Worm (Caenorhabditis elegans) whole organism, late embryonic: ENCODE measurements around the gene F21A3.4.

Source experiments
- C38D4.7 ChIP-seq: fragments of 200-800 bp; sonication (Bioruptor generic); optimal IDR thresholded peaks from 2 replicates; lab custom pipeline; 2018; ENCODE audit warnings: mild to moderate bottlenecking, missing genetic modification characterization, moderate library complexity, missing compliant biosample characterization
- K02D7.2 ChIP-seq: sonication (generic microtip); optimal IDR thresholded peaks from 2 replicates; lab custom pipeline; 2017; ENCODE audit warnings: mild to moderate bottlenecking, missing genetic modification characterization, missing compliant biosample characterization
- K09A11.1 ChIP-seq: sonication (generic microtip); optimal IDR thresholded peaks from 2 replicates; lab custom pipeline; 2017; ENCODE audit warnings: antibody characterized with exemption, mild to moderate bottlenecking, missing genetic modification characterization, missing compliant biosample characterization; ENCODE audit not compliant: insufficient read depth
- Y22D7AL.16 ChIP-seq: sonication (generic microtip); optimal IDR thresholded peaks from 2 replicates; lab custom pipeline; 2016; ENCODE audit warnings: missing genetic modification characterization, missing compliant biosample characterization
- ahr-1 ChIP-seq: sonication (generic microtip); optimal IDR thresholded peaks from 2 replicates; lab custom pipeline; 2016; ENCODE audit warnings: missing genetic modification characterization, missing compliant biosample characterization
- ceh-18 ChIP-seq: sonication (generic microtip); optimal IDR thresholded peaks from 2 replicates; lab custom pipeline; 2016; ENCODE audit warnings: missing genetic modification characterization, missing compliant biosample characterization
- ceh-19 ChIP-seq: fragments of 200-800 bp; sonication (Bioruptor generic); optimal IDR thresholded peaks from 2 replicates; lab custom pipeline; 2018; ENCODE audit warnings: mild to moderate bottlenecking, missing genetic modification characterization, missing compliant biosample characterization
- ceh-2 ChIP-seq: sonication (generic microtip); optimal IDR thresholded peaks from 2 replicates; lab custom pipeline; 2016; ENCODE audit warnings: missing genotype, missing genetic modification characterization, missing compliant biosample characterization
- ceh-30 ChIP-seq: fragments of 150-350 bp; optimal IDR thresholded peaks from 2 replicates; lab custom pipeline; 2014; ENCODE audit warnings: missing biosample characterization, missing genetic modification characterization
- ceh-6 ChIP-seq: fragments of 200-800 bp; sonication (Bioruptor generic); optimal IDR thresholded peaks from 2 replicates; lab custom pipeline; 2018; ENCODE audit warnings: mild to moderate bottlenecking, missing genetic modification characterization, missing compliant biosample characterization
- ceh-9 ChIP-seq: sonication (generic microtip); optimal IDR thresholded peaks from 2 replicates; lab custom pipeline; 2016; ENCODE audit warnings: mild to moderate bottlenecking, missing genetic modification characterization, inconsistent platforms, missing compliant biosample characterization
- che-1 ChIP-seq: sonication (generic microtip); optimal IDR thresholded peaks from 2 replicates; lab custom pipeline; 2016; ENCODE audit warnings: mild to moderate bottlenecking, missing genetic modification characterization, missing compliant biosample characterization
- dmd-4 ChIP-seq: sonication (generic microtip); optimal IDR thresholded peaks from 2 replicates; lab custom pipeline; 2016; ENCODE audit warnings: borderline replicate concordance, missing genetic modification characterization, missing compliant biosample characterization
- elt-2 ChIP-seq: sonication (generic microtip); optimal IDR thresholded peaks from 2 replicates; lab custom pipeline; 2016; ENCODE audit warnings: missing genetic modification reagents, missing genetic modification characterization, missing compliant biosample characterization
- elt-4 ChIP-seq: sonication (generic microtip); optimal IDR thresholded peaks from 2 replicates; lab custom pipeline; 2016; ENCODE audit warnings: missing genetic modification characterization, missing compliant biosample characterization
- fax-1 ChIP-seq: sonication (generic microtip); optimal IDR thresholded peaks from 2 replicates; lab custom pipeline; 2016; ENCODE audit warnings: missing genotype, missing genetic modification characterization, missing compliant biosample characterization
- fkh-10 ChIP-seq: fragments of 150-350 bp; optimal IDR thresholded peaks from 2 replicates; lab custom pipeline; 2014; ENCODE audit warnings: missing biosample characterization, missing genetic modification reagents, missing genetic modification characterization
- gmeb-2 ChIP-seq: sonication (generic microtip); optimal IDR thresholded peaks from 2 replicates; lab custom pipeline; 2016; ENCODE audit warnings: missing genetic modification characterization, inconsistent platforms, missing compliant biosample characterization
- hlh-13 ChIP-seq: fragments of 200-800 bp; sonication (Bioruptor generic); optimal IDR thresholded peaks from 2 replicates; lab custom pipeline; 2018; ENCODE audit warnings: mild to moderate bottlenecking, missing genetic modification characterization, missing compliant biosample characterization
- hlh-30 ChIP-seq: sonication (generic microtip); optimal IDR thresholded peaks from 2 replicates; lab custom pipeline; 2017; ENCODE audit warnings: antibody characterized with exemption, missing genetic modification characterization, missing compliant biosample characterization; ENCODE audit not compliant: insufficient read depth
- hlh-6 ChIP-seq: sonication (generic microtip); optimal IDR thresholded peaks from 2 replicates; lab custom pipeline; 2016; ENCODE audit warnings: missing genotype, missing genetic modification characterization, missing compliant biosample characterization
- hlh-8 ChIP-seq: sonication (generic microtip); optimal IDR thresholded peaks from 2 replicates; lab custom pipeline; 2016; ENCODE audit warnings: missing genotype, missing genetic modification characterization, missing compliant biosample characterization
- lim-6 ChIP-seq: sonication (generic microtip); optimal IDR thresholded peaks from 2 replicates; lab custom pipeline; 2016; ENCODE audit warnings: missing genetic modification characterization, missing compliant biosample characterization
- madf-2 ChIP-seq: sonication (generic microtip); optimal IDR thresholded peaks from 2 replicates; lab custom pipeline; 2017; ENCODE audit warnings: missing genetic modification characterization, missing compliant biosample characterization
- mec-3 ChIP-seq: sonication (generic microtip); optimal IDR thresholded peaks from 2 replicates; lab custom pipeline; 2016; ENCODE audit warnings: borderline replicate concordance, missing genetic modification characterization, missing compliant biosample characterization
- nhr-11 ChIP-seq: fragments of 150-350 bp; optimal IDR thresholded peaks from 2 replicates; lab custom pipeline; 2014; ENCODE audit warnings: missing biosample characterization, missing genetic modification characterization
- nhr-232 ChIP-seq: sonication (generic microtip); optimal IDR thresholded peaks from 2 replicates; lab custom pipeline; 2016; ENCODE audit warnings: missing genetic modification characterization, missing compliant biosample characterization
- pat-9 ChIP-seq: fragments of 200-800 bp; sonication (Bioruptor generic); optimal IDR thresholded peaks from 2 replicates; lab custom pipeline; 2018; ENCODE audit warnings: mild to moderate bottlenecking, missing genetic modification characterization, moderate library complexity, missing compliant biosample characterization
- pha-2 ChIP-seq: sonication (generic microtip); optimal IDR thresholded peaks from 2 replicates; lab custom pipeline; 2017; ENCODE audit warnings: mild to moderate bottlenecking, missing genetic modification characterization, missing compliant biosample characterization
- pqm-1 ChIP-seq: sonication (generic microtip); optimal IDR thresholded peaks from 2 replicates; lab custom pipeline; 2016; ENCODE audit warnings: missing genetic modification characterization, missing compliant biosample characterization
- pros-1 ChIP-seq: fragments of 150-350 bp; optimal IDR thresholded peaks from 2 replicates; lab custom pipeline; 2014; ENCODE audit warnings: missing biosample characterization, missing genetic modification reagents, missing genetic modification characterization
- ref-2 ChIP-seq: sonication (generic microtip); optimal IDR thresholded peaks from 2 replicates; lab custom pipeline; 2016; ENCODE audit warnings: missing genetic modification characterization, missing compliant biosample characterization
- rnt-1 ChIP-seq: sonication (generic microtip); optimal IDR thresholded peaks from 2 replicates; lab custom pipeline; 2016; ENCODE audit warnings: missing genetic modification characterization, missing compliant biosample characterization
- sox-2 ChIP-seq: fragments of 200-800 bp; sonication (Bioruptor generic); IDR thresholded peaks from 2 replicates; pipeline ENCODE4 v1.3.6; 2022; ENCODE audit warnings: missing genetic modification reagents, missing genetic modification characterization, missing compliant biosample characterization
- tbx-7 ChIP-seq: sonication (generic microtip); optimal IDR thresholded peaks from 2 replicates; lab custom pipeline; 2016; ENCODE audit warnings: missing genotype, missing genetic modification characterization, missing compliant biosample characterization
- ttx-3 ChIP-seq: sonication (generic microtip); optimal IDR thresholded peaks from 2 replicates; lab custom pipeline; 2016; ENCODE audit warnings: missing genetic modification reagents, missing genetic modification characterization, missing compliant biosample characterization
- unc-42 ChIP-seq: sonication (generic microtip); optimal IDR thresholded peaks from 2 replicates; lab custom pipeline; 2016; ENCODE audit warnings: missing genotype, missing genetic modification characterization, missing compliant biosample characterization
- unc-55 ChIP-seq: sonication (generic microtip); optimal IDR thresholded peaks from 2 replicates; lab custom pipeline; 2017; ENCODE audit warnings: missing biosample characterization, missing genetic modification reagents, missing genetic modification characterization
- ztf-16 ChIP-seq: sonication (generic microtip); optimal IDR thresholded peaks from 2 replicates; lab custom pipeline; 2017; ENCODE audit warnings: missing genetic modification characterization, missing compliant biosample characterization

Gene F21A3.4

DNA sequence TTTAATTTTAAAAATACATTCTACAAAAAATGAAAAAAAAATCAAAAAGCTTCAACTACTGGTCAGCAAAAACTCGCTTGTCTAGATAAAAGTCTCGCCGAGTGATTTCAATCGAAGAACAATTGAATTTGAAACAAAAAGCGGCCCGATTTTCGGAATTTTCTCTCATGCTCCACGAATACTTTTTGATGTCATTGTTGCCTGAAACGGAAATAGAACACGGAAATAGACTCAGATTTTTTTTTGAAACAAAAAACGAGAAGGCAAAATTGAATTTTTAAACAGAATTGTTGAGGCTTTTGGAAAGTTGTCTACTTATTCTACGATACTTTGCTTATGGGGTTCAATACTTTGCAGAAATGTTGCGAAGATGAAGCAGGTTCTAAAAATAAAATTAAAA, 27.1 kb downstream of the F21A3.4 start:
- TF ChIP-seq K02D7.2 (tag; lab: Kevin White, UChicago), result no peak
- no peak for TF ChIP-seq madf-2 (tag; lab: Kevin White, UChicago)
- TF ChIP-seq pha-2 (tag; lab: Kevin White, UChicago), result no peak
- no peak for TF ChIP-seq nhr-11
- no peak for TF ChIP-seq rnt-1 (tag; lab: Kevin White, UChicago)
- no peak for TF ChIP-seq unc-55 (GFP tag; lab: Kevin White, UChicago)

DNA sequence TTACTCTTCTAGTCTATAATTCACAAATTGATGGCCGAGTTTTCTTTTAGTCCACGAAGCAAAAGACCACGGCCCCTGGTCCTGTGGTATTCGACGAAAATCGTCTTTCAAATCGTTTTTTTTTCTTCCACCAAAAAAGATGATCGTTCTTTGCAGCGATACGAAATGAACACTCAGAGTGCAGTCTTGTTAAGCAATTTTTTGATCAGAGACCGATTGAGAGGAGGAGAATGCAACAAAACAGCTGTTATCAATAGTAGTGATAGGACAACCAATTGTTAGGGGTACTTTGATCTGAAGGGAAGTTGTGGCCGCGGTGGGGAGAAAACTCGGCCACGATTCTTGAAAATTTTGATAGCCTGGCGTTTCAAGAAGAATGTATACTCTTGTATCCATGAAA, 27.6 kb downstream of the F21A3.4 start:
- TF ChIP-seq lim-6 (tag; lab: Kevin White, UChicago) (no peak), elt-2 (peak; percentile 40), nhr-232 (no peak)
- TF ChIP-seq, all 69 proteins: peak for 1

DNA sequence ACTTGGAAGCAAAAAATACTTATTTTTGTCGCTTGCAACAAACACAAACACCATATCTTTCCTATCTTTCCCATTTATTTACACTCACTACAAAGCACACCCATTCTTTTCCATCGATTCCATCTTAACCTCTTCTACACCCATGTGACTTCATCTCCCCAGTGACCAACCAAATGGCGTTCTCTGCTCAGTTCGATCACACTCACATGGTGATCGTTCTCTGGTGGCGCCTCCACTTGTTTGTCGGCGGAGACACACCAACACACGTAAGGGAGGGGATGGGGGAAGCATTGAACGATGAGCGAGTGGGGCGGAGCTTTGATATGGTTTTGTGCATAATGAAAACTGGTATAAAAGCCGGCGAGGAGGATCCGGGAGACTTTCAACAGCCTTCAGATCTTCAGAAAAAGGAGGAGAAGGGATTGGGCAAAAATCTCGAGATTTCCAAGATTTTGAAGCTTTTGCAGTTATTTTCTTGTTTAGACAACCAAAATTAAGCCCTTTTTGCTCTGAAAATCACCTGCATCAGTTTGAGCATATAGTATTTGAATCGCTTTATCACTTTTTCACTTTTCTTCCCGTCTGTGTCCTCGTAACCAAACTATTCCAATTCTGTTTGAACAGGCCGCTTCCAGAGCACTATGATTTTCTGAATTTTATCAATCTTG, 30.2 kb downstream of the F21A3.4 start:
- TF ChIP-seq ceh-18 (tag; lab: Kevin White, UChicago) (peak; percentile 20), unc-42 (tag; lab: Kevin White, UChicago) (no peak), nhr-11 (no peak), hlh-30 (tag; lab: Kevin White, UChicago) (peak; percentile 34), pqm-1 (tag; lab: Kevin White, UChicago) (peak; percentile 15)

DNA sequence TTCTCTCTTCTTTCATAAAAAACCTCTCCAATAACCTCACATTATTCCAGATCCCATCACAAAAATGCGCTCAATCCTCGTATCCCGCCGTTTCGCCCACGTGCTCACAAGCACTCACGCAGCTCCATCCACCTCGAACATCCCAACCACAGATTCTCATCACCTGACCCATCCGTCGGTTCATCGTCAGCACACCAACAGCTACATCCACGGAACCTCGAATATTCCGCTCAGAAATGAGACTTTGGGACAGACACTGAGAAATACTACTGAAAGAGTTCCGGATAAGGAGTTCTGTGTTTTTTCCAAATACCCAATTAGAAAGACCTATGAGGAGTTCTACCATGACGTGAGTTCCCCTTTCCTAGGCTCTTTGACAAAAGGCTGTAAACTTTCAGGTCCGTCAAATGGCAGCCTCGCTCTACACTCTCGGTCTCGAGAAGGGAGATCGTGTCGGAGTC, 31.0 kb downstream of the F21A3.4 start, which contains the start of gene acs-2:
Gene acs-2 (plus strand): TSS at position 51 of the 461 bp plus-strand sequence.
- TF ChIP-seq K09A11.1 (tag; lab: Kevin White, UChicago), result no peak
- TF ChIP-seq pat-9 (tag; lab: Kevin White, UChicago), result no peak
- no peak for TF ChIP-seq ttx-3 (tag; lab: Kevin White, UChicago)
- TF ChIP-seq elt-2, result no peak
- TF ChIP-seq nhr-11, result no peak
- no peak for TF ChIP-seq ztf-16 (tag; lab: Kevin White, UChicago)
- TF ChIP-seq gmeb-2, result no peak
- no peak for TF ChIP-seq ceh-30 (tag; lab: Kevin White, UChicago)
- no peak for TF ChIP-seq hlh-13 (GFP tag; lab: Kevin White, UChicago)
- no peak for TF ChIP-seq fax-1 (tag; lab: Kevin White, UChicago)
- TF ChIP-seq ceh-2 (tag; lab: Kevin White, UChicago), result no peak
- no peak for TF ChIP-seq sox-2 (GFP tag; lab: Robert Waterston, UW)
- no peak for TF ChIP-seq ahr-1 (tag; lab: Kevin White, UChicago)

DNA sequence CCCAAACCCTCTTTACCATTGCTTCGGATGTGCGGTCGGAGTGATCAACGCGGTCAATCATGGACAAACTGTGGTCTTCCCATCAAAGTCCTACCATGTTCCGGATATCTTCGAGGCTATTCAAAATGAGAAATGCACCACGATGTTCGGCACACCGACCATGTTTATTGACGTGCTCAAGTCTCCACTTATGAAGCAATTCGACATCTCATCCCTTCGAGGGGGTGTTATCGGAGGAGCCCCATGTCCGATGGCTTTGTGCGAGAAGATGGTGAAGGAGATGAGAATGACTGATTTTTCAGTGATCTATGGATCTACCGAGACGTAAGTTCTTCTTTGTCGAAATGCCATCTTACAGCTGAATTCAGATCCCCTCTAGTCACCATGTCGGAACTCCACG, 32.0 kb downstream of the F21A3.4 start:
- TF ChIP-seq madf-2 (tag; lab: Kevin White, UChicago), result no peak
- no peak for TF ChIP-seq fkh-10 (GFP tag; lab: Kevin White, UChicago)
- no peak for TF ChIP-seq elt-4 (tag; lab: Kevin White, UChicago)
- TF ChIP-seq tbx-7 (tag; lab: Kevin White, UChicago), result no peak
- TF ChIP-seq che-1 (tag; lab: Kevin White, UChicago), result no peak
- TF ChIP-seq nhr-232, result no peak
- no peak for TF ChIP-seq C38D4.7 (GFP tag; lab: Kevin White, UChicago)
- TF ChIP-seq pros-1 (tag; lab: Kevin White, UChicago), result no peak
- TF ChIP-seq, all 69 proteins: peak for 0

DNA sequence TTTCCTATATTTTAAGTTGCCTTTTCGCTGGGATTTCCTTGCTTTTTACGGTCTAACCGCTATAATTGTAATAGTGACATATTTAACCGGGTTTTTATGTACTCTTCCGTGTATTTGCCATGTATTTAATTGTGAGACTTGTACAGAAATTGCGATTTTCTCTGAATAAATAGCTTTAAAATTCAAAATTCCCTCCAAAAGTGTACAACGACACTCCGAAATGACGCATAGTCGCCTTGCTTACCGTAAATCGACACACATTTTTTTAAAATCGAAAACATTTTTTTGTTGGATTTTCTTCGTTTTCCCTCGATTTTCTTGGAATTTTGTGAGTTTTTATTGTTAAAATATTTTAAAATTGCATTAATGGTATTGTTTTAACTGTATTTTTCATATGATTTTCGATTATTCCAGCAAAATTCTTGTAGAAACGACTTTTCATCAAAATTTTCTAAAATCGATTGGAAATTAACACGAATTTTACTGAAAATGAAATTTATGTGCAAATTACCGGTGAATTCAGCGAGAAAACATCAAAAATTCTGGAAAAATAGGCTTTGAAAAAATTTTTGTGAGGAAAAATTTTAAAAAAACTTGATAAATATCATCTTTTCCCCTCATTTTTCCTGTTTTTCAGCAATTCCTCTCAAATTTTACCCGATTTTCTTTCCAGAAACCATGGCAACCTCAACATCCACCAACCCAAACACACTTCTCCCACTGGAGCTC, 33.4 kb downstream of the F21A3.4 start, which contains the start of gene lsm-5:
Gene lsm-5 (plus strand): TSS at position 679 of the 729 bp plus-strand sequence.
- TF ChIP-seq ref-2 (tag; lab: Kevin White, UChicago) (no peak), nhr-232 (no peak), che-1 (tag; lab: Kevin White, UChicago) (no peak), hlh-8 (tag; lab: Kevin White, UChicago) (no peak), fkh-10 (GFP tag; lab: Kevin White, UChicago) (no peak), unc-42 (tag; lab: Kevin White, UChicago) (no peak), hlh-13 (GFP tag; lab: Kevin White, UChicago) (no peak), ceh-19 (GFP tag; lab: Kevin White, UChicago) (no peak), Y22D7AL.16 (no peak), mec-3 (tag; lab: Kevin White, UChicago) (no peak), dmd-4 (no peak), ceh-9 (tag; lab: Kevin White, UChicago) (no peak), ceh-6 (no peak), madf-2 (tag; lab: Kevin White, UChicago) (no peak), hlh-6 (no peak), nhr-11 (no peak)
